Fruit fly (Drosophila melanogaster): ENCODE measurements around the gene CG8032.

CG8032 gene

dm6 chr3R:8673803-8674234, 9.9 kb downstream of the CG8032 start, which contains the start of gene mRpL19 (continued):
- TF ChIP-seq CG18262 (tag; optimal IDR thresholded peaks at IDR 0.05) (peak; percentile 63), inv (GFP tag; IDR thresholded peaks at IDR 0.05; ENCODE audit: partially characterized antibody) (0 out of 2 replicates have a peak, but pooled peaks have one; percentile 6), Gug (GFP tag; IDR thresholded peaks at IDR 0.05) (no peak), HLHmδ (GFP tag; optimal IDR thresholded peaks at IDR 0.05) (no peak), CG10543 (GFP tag; optimal IDR thresholded peaks at IDR 0.05) (peak; percentile 32), Awh (GFP tag; IDR thresholded peaks at IDR 0.05) (no peak), wek (GFP tag; optimal IDR thresholded peaks at IDR 0.05) (no peak), tll (GFP tag; optimal IDR thresholded peaks at IDR 0.05) (no peak)

- TF ChIP-seq gsb-n (tag; optimal IDR thresholded peaks at IDR 0.05) (peak; percentile 69), ssp (GFP tag; IDR thresholded peaks at IDR 0.05) (peak; percentile 70), zen (tag; optimal IDR thresholded peaks at IDR 0.05) (peak; percentile 83), inv (GFP tag; IDR thresholded peaks at IDR 0.05; ENCODE audit: partially characterized antibody) (peak; percentile 97), tll (GFP tag; optimal IDR thresholded peaks at IDR 0.05) (peak in 1 of 2 experiments; percentile 80), crol (GFP tag; IDR thresholded peaks at IDR 0.05) (no peak), CG10565 (GFP tag; optimal IDR thresholded peaks at IDR 0.05) (no peak), gro (GFP tag; optimal IDR thresholded peaks at IDR 0.05) (peak; percentile 25), grn (GFP tag; optimal IDR thresholded peaks at IDR 0.05) (peak; percentile 100), sd (tag; optimal IDR thresholded peaks at IDR 0.05) (no peak), CG6683 (GFP tag; optimal IDR thresholded peaks at IDR 0.05) (no peak), da (GFP tag; optimal IDR thresholded peaks at IDR 0.05) (no peak), Scr (GFP tag; IDR thresholded peaks at IDR 0.05; ENCODE audit: partially characterized antibody) (peak; percentile 99), CG1647 (GFP tag; optimal IDR thresholded peaks at IDR 0.05) (peak; percentile 67), tna (GFP tag; IDR thresholded peaks at IDR 0.05; ENCODE audit: partially characterized antibody) (peak; percentile 84; the same call in 1 of the 2 replicates), H2.0 (GFP tag; IDR thresholded peaks at IDR 0.05) (peak; percentile 56; the same call in 1 of the 2 replicates), CG12071 (GFP tag; optimal IDR thresholded peaks at IDR 0.05) (no peak), CG34376 (GFP tag; optimal IDR thresholded peaks at IDR 0.05) (peak; percentile 79), CG10959 (GFP tag; IDR thresholded peaks at IDR 0.05) (peak; percentile 44), CG18262 (tag; optimal IDR thresholded peaks at IDR 0.05) (peak; percentile 80), CG7271 (tag; optimal IDR thresholded peaks at IDR 0.05) (peak; percentile 30), CG11247 (GFP tag; IDR thresholded peaks at IDR 0.05) (peak; percentile 57; the same call in 1 of the 2 replicates), lmd (GFP tag; IDR thresholded peaks at IDR 0.05) (peak; percentile 82), wek (GFP tag; optimal IDR thresholded peaks at IDR 0.05) (no peak), CG18764 (GFP tag; optimal IDR thresholded peaks at IDR 0.05) (peak; percentile 55), sisA (GFP tag; IDR thresholded peaks at IDR 0.05) (peak; percentile 73), HLH4C (GFP tag; IDR thresholded peaks at IDR 0.05; ENCODE audit: partially characterized antibody) (peak; percentile 94), CG4617 (GFP tag; optimal IDR thresholded peaks at IDR 0.05; ENCODE audit: borderline replicate concordance) (peak; percentile 68), hkb (optimal IDR thresholded peaks at IDR 0.05) (peak; percentile 86), hkb (GFP tag; IDR thresholded peaks at IDR 0.05) (peak; percentile 72), unpg (GFP tag; optimal IDR thresholded peaks at IDR 0.05) (peak; percentile 74), ara (GFP tag; IDR thresholded peaks at IDR 0.05) (0 out of 2 replicates have a peak, but pooled peaks have one; percentile 33), tap (tag; optimal IDR thresholded peaks at IDR 0.05) (peak; percentile 68), D19A (tag; optimal IDR thresholded peaks at IDR 0.05) (peak; percentile 69), aop (GFP tag; IDR thresholded peaks at IDR 0.05) (no peak), CG13424 (tag; optimal IDR thresholded peaks at IDR 0.05) (peak; percentile 84), psq (GFP tag; optimal IDR thresholded peaks at IDR 0.05) (no peak), Dbx (GFP tag; IDR thresholded peaks at IDR 0.05) (peak; percentile 90), Bdp1 (GFP tag; optimal IDR thresholded peaks at IDR 0.05) (peak; percentile 30), CG43689 (GFP tag; IDR thresholded peaks at IDR 0.05) (no peak), hb (GFP tag; IDR thresholded peaks at IDR 0.05; ENCODE audit: partially characterized antibody) (peak; percentile 99), fd96Cb (tag; optimal IDR thresholded peaks at IDR 0.05) (peak; percentile 66), Jarid2 (GFP tag; optimal IDR thresholded peaks at IDR 0.05) (no peak)
Observed at dm6 chr3R:8676560-8677000, 12.7 kb downstream of the CG8032 start, which contains the start of the genes Unc50, CG11755 and CG8043. TSS of gene Unc50 (minus strand) at chr3R:8676613. TSS of gene CG11755 (plus strand) at chr3R:8676915. TSS of gene CG8043 (plus strand) at chr3R:8676915.
